Worm (Caenorhabditis elegans) whole organism, L1 larva: ENCODE results near the gene ZK666.1.

Source experiments
- C16A3.4 ChIP-seq: fragments of 150-350 bp; optimal IDR thresholded peaks from 2 replicates; lab custom pipeline; 2014; ENCODE audit warnings: missing biosample characterization, missing genetic modification characterization
- F16B12.6 ChIP-seq: fragments of 150-350 bp; optimal IDR thresholded peaks from 2 replicates; lab custom pipeline; 2014; ENCODE audit warnings: missing biosample characterization, missing genetic modification characterization
- aly-2 ChIP-seq: fragments of 150-350 bp; optimal IDR thresholded peaks from 2 replicates; lab custom pipeline; 2014; ENCODE audit warnings: missing biosample characterization, missing genetic modification characterization
- ama-1 ChIP-seq: fragments of 150-350 bp; optimal IDR thresholded peaks from 2 replicates; lab custom pipeline; 2014
- blmp-1 ChIP-seq: fragments of 150-350 bp; optimal IDR thresholded peaks from 2 replicates; lab custom pipeline; 2014; ENCODE audit warnings: missing biosample characterization, missing genetic modification characterization
- dpl-1 ChIP-seq, 3 experiments: fragments of 150-350 bp in 2 of 3; sonication (generic microtip) in 1 of 3; optimal IDR thresholded peaks; 2 replicates each; lab custom pipeline; 2014 to 2017; ENCODE audit warnings: missing biosample characterization in 3 of 3, missing genetic modification characterization in 3 of 3, missing genetic modification reagents in 3 of 3
- dsc-1 ChIP-seq: sonication (generic microtip); optimal IDR thresholded peaks from 2 replicates; lab custom pipeline; 2016; ENCODE audit warnings: mild to moderate bottlenecking, missing genetic modification characterization, missing compliant biosample characterization
- efl-1 ChIP-seq, 4 experiments: fragments of 150-350 bp; optimal IDR thresholded peaks in 3 of 4; peaks in 1 of 4; 1 replicate in 1 of 4; 2 replicates in 3 of 4; lab custom pipeline; 2014; ENCODE audit warnings: missing biosample characterization in 2 of 4, missing genetic modification characterization in 2 of 4, missing genetic modification reagents in 2 of 4
- egl-13 ChIP-seq: sonication (generic microtip); optimal IDR thresholded peaks from 2 replicates; lab custom pipeline; 2016; ENCODE audit warnings: missing genotype, missing genetic modification reagents, missing genetic modification characterization, missing compliant biosample characterization
- elt-3 ChIP-seq, 6 experiments: fragments of 150-350 bp in 1 of 6; sonication (generic microtip); optimal IDR thresholded peaks; 2 replicates each; lab custom pipeline; 2017 to 2018; ENCODE audit warnings: missing biosample characterization in 6 of 6, missing genetic modification characterization in 6 of 6, inconsistent platforms in 1 of 6
- ets-5 ChIP-seq: fragments of 200-800 bp; sonication (Bioruptor generic); IDR thresholded peaks from 2 replicates; pipeline ENCODE4 v1.3.6; 2022; ENCODE audit warnings: missing genetic modification characterization, missing compliant biosample characterization
- fkh-10 ChIP-seq: sonication (generic microtip); optimal IDR thresholded peaks from 2 replicates; lab custom pipeline; 2017; ENCODE audit warnings: missing biosample characterization, missing genetic modification reagents, missing genetic modification characterization
- grh-1 ChIP-seq: fragments of 200-800 bp; sonication (Bioruptor generic); IDR thresholded peaks from 2 replicates; pipeline ENCODE4 v1.3.6; 2022; ENCODE audit warnings: missing genetic modification reagents, missing genetic modification characterization, missing compliant biosample characterization
- hlh-4 ChIP-seq: sonication (generic microtip); optimal IDR thresholded peaks from 2 replicates; lab custom pipeline; 2016; ENCODE audit warnings: mild to moderate bottlenecking, missing genetic modification characterization, missing compliant biosample characterization
- lin-13 ChIP-seq: fragments of 150-350 bp; optimal IDR thresholded peaks from 2 replicates; lab custom pipeline; 2014; ENCODE audit warnings: missing biosample characterization, missing genetic modification reagents, missing genetic modification characterization
- lin-14 ChIP-seq: fragments of 200-800 bp; sonication (Bioruptor generic); optimal IDR thresholded peaks from 2 replicates; lab custom pipeline; 2018; ENCODE audit warnings: mild to moderate bottlenecking, missing genetic modification characterization, moderate library complexity, missing compliant biosample characterization
- lin-15B ChIP-seq: fragments of 150-350 bp; sonication (generic microtip); optimal IDR thresholded peaks from 3 replicates; lab custom pipeline; 2014; ENCODE audit warnings: missing biosample characterization, missing genetic modification characterization
- lin-35 ChIP-seq, 2 experiments: fragments of 150-350 bp; optimal IDR thresholded peaks; 2 replicates each; lab custom pipeline; 2014; ENCODE audit warnings: missing biosample characterization in 2 of 2, missing genetic modification characterization in 2 of 2, missing genetic modification reagents in 2 of 2
- lsy-2 ChIP-seq, 2 experiments: fragments of 150-350 bp; optimal IDR thresholded peaks; 2 replicates each; lab custom pipeline; 2014; ENCODE audit warnings: missing biosample characterization in 2 of 2, missing genetic modification characterization in 2 of 2
- nhr-12 ChIP-seq: sonication (generic microtip); optimal IDR thresholded peaks from 2 replicates; lab custom pipeline; 2017; ENCODE audit warnings: missing biosample characterization, missing genetic modification characterization
- nhr-20 ChIP-seq: sonication (generic microtip); optimal IDR thresholded peaks from 2 replicates; lab custom pipeline; 2016; ENCODE audit warnings: mild to moderate bottlenecking, missing genetic modification characterization, missing compliant biosample characterization
- nhr-47 ChIP-seq: sonication (generic microtip); optimal IDR thresholded peaks from 2 replicates; lab custom pipeline; 2016; ENCODE audit warnings: mild to moderate bottlenecking, missing genetic modification characterization, moderate library complexity, missing compliant biosample characterization
- nhr-71 ChIP-seq: sonication (generic microtip); optimal IDR thresholded peaks from 2 replicates; lab custom pipeline; 2016; ENCODE audit warnings: mild to moderate bottlenecking, missing genetic modification characterization, moderate library complexity, missing compliant biosample characterization
- nhr-85 ChIP-seq: sonication (generic microtip); peaks from one replicate; lab custom pipeline; 2016; ENCODE audit warnings: missing genetic modification characterization, inconsistent platforms, missing compliant biosample characterization
- nhr-90 ChIP-seq: sonication (generic microtip); optimal IDR thresholded peaks from 2 replicates; lab custom pipeline; 2016; ENCODE audit warnings: mild to moderate bottlenecking, missing genetic modification characterization, missing compliant biosample characterization; ENCODE audit not compliant: poor library complexity
- pag-3 ChIP-seq: sonication (generic microtip); optimal IDR thresholded peaks from 2 replicates; lab custom pipeline; 2017; ENCODE audit warnings: missing genetic modification characterization, mild to moderate bottlenecking, missing compliant biosample characterization, antibody characterized with exemption, borderline replicate concordance; ENCODE audit not compliant: insufficient read depth
- snu-23 ChIP-seq: sonication (generic microtip); optimal IDR thresholded peaks from 2 replicates; lab custom pipeline; 2016; ENCODE audit warnings: missing genetic modification characterization, missing compliant biosample characterization
- tbx-2 ChIP-seq: sonication (generic microtip); optimal IDR thresholded peaks from 2 replicates; lab custom pipeline; 2016; ENCODE audit warnings: missing genetic modification characterization, missing compliant biosample characterization
- unc-62 ChIP-seq: fragments of 150-350 bp; optimal IDR thresholded peaks from 2 replicates; lab custom pipeline; 2014; ENCODE audit warnings: missing biosample characterization, missing genetic modification reagents, missing genetic modification characterization
- unc-86 ChIP-seq: sonication (generic microtip); optimal IDR thresholded peaks from 2 replicates; lab custom pipeline; 2016; ENCODE audit warnings: missing genetic modification characterization, missing compliant biosample characterization
- unc-98 ChIP-seq: fragments of 200-800 bp; sonication (Bioruptor generic); IDR thresholded peaks from 2 replicates; pipeline ENCODE4 v1.3.6; 2022; ENCODE audit warnings: missing genetic modification characterization, missing compliant biosample characterization
- xbp-1 ChIP-seq: sonication (generic microtip); optimal IDR thresholded peaks from 2 replicates; lab custom pipeline; 2016; ENCODE audit warnings: missing genetic modification characterization, missing compliant biosample characterization
- zag-1 ChIP-seq: fragments of 150-350 bp; optimal IDR thresholded peaks from 2 replicates; lab custom pipeline; 2014; ENCODE audit warnings: missing biosample characterization, missing genetic modification characterization
- ztf-4 ChIP-seq: fragments of 150-350 bp; optimal IDR thresholded peaks from 2 replicates; lab custom pipeline; 2014; ENCODE audit warnings: missing biosample characterization, missing genetic modification characterization

ZK666.1 gene

DNA sequence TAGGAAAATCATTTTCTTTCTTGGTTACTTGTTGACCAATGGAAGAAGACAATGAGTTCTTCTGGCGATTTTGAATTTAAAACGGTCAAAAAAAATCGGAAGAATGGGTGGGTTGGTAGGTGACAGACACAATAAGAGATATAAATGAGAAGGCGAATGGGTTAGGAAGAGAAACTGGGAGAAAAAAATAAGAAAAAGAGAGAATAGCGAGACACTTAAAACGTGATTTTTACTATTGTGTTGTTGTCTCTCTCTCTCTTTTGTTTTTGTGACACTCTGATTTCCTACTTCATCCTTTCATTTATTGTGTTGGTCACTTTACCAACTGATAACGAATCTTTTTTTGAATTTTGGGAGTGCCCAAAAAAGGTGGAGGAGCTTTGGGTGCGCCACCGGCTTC is 45.2 kb upstream of the ZK666.1 start (continued):
- no peak for TF ChIP-seq ztf-4 (tag; lab: Kevin White, UChicago)

DNA sequence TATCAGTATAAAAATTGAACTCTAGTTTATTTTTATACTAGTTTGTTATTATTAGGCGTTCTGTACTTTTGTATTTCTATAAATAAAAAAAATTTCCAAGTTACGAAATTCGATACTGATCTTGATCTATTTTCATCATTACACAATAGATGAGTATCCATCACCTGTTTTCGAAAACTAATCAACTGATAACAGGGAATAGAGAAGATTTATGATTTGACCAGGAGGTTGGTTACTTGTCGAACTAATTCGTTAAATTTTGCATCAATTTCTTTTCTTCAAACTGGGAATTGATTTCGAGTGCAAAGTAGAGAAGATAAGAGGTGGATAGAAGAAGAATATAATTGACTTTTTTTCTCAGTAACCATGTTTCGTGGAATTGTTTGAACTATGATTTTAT is 44.3 kb upstream of the ZK666.1 start:
- peak; percentile 41 for TF ChIP-seq nhr-20 (tag; lab: Kevin White, UChicago)
- peak in 1 of 2 experiments; percentile 37 for TF ChIP-seq lin-35 (GFP tag; optimal IDR thresholded peaks at IDR 0.05; lab: Kevin White, UChicago)
- TF ChIP-seq lin-15B (tag; lab: Kevin White, UChicago): no peak
- peak; percentile 11 for TF ChIP-seq snu-23 (GFP tag; lab: Kevin White, UChicago)
- TF ChIP-seq nhr-85 (tag; lab: Kevin White, UChicago): peak; percentile 78
- no peak for TF ChIP-seq C16A3.4
- TF ChIP-seq blmp-1: peak; percentile 54
- TF ChIP-seq elt-3 (tag; optimal IDR thresholded peaks at IDR 0.05; lab: Kevin White, UChicago): peak in 5 of 6 experiments; percentile 16 to 91 (median 89)
- TF ChIP-seq lsy-2 (tag; optimal IDR thresholded peaks at IDR 0.05; lab: Kevin White, UChicago): peak in 1 of 2 experiments; percentile 22
- TF ChIP-seq nhr-71 (tag; lab: Kevin White, UChicago): peak; percentile 19
- TF ChIP-seq lin-14 (GFP tag; lab: Kevin White, UChicago): peak; percentile 49
- no peak for TF ChIP-seq nhr-90 (tag; lab: Kevin White, UChicago)

DNA sequence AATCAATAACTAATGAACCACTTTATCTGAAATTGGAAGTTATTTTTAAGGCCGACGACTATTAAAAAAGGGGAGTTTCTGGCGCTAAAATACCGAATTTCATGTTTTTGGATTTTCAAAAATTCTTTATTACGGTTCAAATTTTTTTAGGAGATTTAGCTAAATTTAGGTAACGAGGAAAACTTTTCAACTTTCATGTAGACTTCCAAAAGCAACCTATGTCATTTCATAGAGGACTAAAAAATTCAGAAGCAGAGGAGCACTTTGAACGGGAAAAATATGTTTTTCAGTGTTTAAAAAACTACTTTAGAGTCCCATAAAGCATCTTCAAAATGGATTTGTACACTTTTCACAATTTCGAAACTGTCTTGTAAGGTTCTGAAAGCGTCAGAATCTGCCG is 42.2 kb upstream of the ZK666.1 start:
- no peak for TF ChIP-seq dpl-1 (GFP tag; optimal IDR thresholded peaks at IDR 0.05; lab: Kevin White, UChicago)
- no peak for TF ChIP-seq unc-62 (GFP tag; lab: Kevin White, UChicago)
- TF ChIP-seq elt-3 (tag; optimal IDR thresholded peaks at IDR 0.05; lab: Kevin White, UChicago): no peak
- TF ChIP-seq hlh-4: no peak
- no peak for TF ChIP-seq nhr-47 (tag; lab: Kevin White, UChicago)
- TF ChIP-seq pag-3 (tag; lab: Kevin White, UChicago): no peak
- TF ChIP-seq nhr-12 (tag; lab: Kevin White, UChicago): no peak
- no peak for TF ChIP-seq F16B12.6
- no peak for TF ChIP-seq ets-5 (GFP tag; lab: Robert Waterston, UW)
- TF ChIP-seq aly-2 (tag; lab: Kevin White, UChicago): no peak
- no peak for TF ChIP-seq fkh-10 (GFP tag; lab: Kevin White, UChicago)

DNA sequence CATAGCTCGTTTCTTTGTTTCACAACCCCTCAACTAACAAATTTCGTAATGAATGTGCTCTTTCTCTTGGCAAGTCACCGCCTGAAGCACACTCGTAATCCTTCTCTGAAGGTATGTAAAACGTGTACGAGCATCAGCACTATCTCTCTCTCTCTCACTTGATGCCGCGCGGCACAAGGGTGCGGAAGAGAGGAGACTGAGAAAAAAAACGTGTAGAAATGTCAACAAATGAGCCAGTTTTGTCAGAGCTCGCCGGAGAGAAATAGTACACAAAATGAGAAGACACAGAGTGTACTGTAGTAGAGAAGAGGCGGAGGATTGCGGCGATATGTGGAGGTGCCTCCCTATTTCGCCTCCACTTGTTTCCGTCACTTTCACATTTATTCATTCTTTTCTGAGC is 39.1 kb upstream of the ZK666.1 start, which contains the start of gene F59B10.3:
TSS of gene F59B10.3 (plus strand) at position 301 of the 400 bp plus-strand sequence.
- TF ChIP-seq tbx-2 (tag; lab: Kevin White, UChicago): no peak
- no peak for TF ChIP-seq grh-1
- TF ChIP-seq ama-1 (lab: Kevin White, UChicago): no peak
- no peak for TF ChIP-seq C16A3.4
- TF ChIP-seq unc-86: no peak
- no peak for TF ChIP-seq xbp-1
- TF ChIP-seq lin-13 (GFP tag; lab: Kevin White, UChicago): no peak
- TF ChIP-seq egl-13 (tag; lab: Kevin White, UChicago): no peak
- TF ChIP-seq dsc-1 (tag; lab: Kevin White, UChicago): no peak
- TF ChIP-seq lin-14 (GFP tag; lab: Kevin White, UChicago): no peak
- TF ChIP-seq snu-23 (GFP tag; lab: Kevin White, UChicago): no peak
- no peak for TF ChIP-seq aly-2 (tag; lab: Kevin White, UChicago)
- no peak for TF ChIP-seq unc-98

DNA sequence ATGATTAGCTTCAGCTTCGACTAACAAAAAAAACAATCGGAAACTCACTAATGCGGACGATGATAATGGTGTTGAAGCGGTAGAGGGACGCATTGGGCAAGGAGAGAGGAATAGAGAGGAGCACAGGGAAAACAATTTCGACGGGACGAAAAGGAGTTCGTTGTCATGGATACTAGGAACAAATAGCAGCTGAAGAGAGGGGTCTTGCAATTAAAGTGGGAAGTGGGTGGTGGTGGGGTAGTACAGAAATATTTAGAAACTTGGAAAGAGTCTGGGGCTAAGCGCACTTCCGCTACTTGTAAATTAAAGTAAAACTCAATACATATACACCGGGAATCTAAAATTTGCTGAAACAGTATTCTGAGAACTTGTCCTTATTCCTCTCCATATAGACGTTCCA is 38.6 kb upstream of the ZK666.1 start, which contains the start of gene F59B10.2:
TSS of gene F59B10.2 (minus strand) at position 101 of the 400 bp plus-strand sequence.
- TF ChIP-seq ama-1 (lab: Kevin White, UChicago) (no peak), ztf-4 (tag; lab: Kevin White, UChicago) (no peak), nhr-71 (tag; lab: Kevin White, UChicago) (no peak), unc-86 (no peak), efl-1 (optimal IDR thresholded peaks at IDR 0.05; lab: Kevin White, UChicago) (no peak), efl-1 (GFP tag; optimal IDR thresholded peaks at IDR 0.05 in 1 of 2; lab: Kevin White, UChicago) (peak in 1 of 2 experiments; percentile 52), F16B12.6 (no peak), unc-98 (no peak), zag-1 (tag; lab: Kevin White, UChicago) (no peak)
